Fruit fly (Drosophila melanogaster) whole organism, embryonic: ENCODE results near the gene CG11634.

ENCODE experiments used
- CG11560 ChIP-seq: fragments of 200-800 bp; sonication (Bioruptor generic); IDR thresholded peaks from 3 replicates; pipeline ENCODE4 v1.3.6; 2022; ENCODE audit warnings: missing biosample characterization, missing genetic modification characterization
- CG43689 ChIP-seq: fragments of 200-800 bp; sonication (Bioruptor generic); IDR thresholded peaks from 2 replicates; pipeline ENCODE4 v1.3.6; 2022; ENCODE audit warnings: missing biosample characterization, missing genetic modification characterization
- Dll ChIP-seq: fragments of 200-800 bp; sonication (Bioruptor generic); IDR thresholded peaks from 4 replicates; pipeline ENCODE4 v1.3.6; 2022; ENCODE audit warnings: missing biosample characterization, missing genetic modification characterization; ENCODE audit not compliant: partially characterized antibody
- dmrt99B ChIP-seq: fragments of 200-800 bp; sonication (Bioruptor generic); optimal IDR thresholded peaks from 2 replicates; lab custom pipeline; 2018; ENCODE audit warnings: missing biosample characterization, mild to moderate bottlenecking, missing genetic modification characterization, moderate library complexity
- mam ChIP-seq: fragments of 200-800 bp; sonication (Bioruptor generic); optimal IDR thresholded peaks from 3 replicates; lab custom pipeline; 2016; ENCODE audit warnings: missing biosample characterization, missing genetic modification characterization
- trh ChIP-seq: fragments of 200-800 bp; sonication (Bioruptor generic); optimal IDR thresholded peaks from 2 replicates; lab custom pipeline; 2016; ENCODE audit warnings: missing biosample characterization, missing genetic modification characterization

DNA sequence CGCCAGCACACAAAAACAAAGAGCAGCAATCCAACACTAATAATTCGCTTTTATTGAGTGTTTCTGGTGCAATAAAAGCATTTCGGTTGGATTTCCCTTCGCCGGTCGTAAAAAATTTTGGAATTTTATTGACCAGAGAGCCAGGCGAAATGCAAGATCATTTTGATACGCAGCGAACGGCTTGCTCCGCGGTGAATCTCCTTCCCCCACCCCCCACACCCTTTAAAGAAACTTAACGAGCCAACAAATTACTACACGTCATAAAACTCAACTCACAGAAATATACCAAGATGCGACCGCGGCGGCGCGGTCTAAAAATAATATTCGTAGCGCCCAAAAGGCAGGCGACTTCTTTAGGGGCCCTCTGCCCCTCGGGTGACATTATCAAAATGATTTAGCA lies 20.1 kb upstream of the CG11634 start:
- TF ChIP-seq Dll (GFP tag; lab: Robert Waterston, UW) (no peak), dmrt99B (tag; lab: Kevin White, UChicago) (no peak), mam (no peak), CG43689 (GFP tag; lab: Robert Waterston, UW) (no peak), CG11560 (tag; lab: Robert Waterston, UW) (no peak), trh (GFP tag; lab: Kevin White, UChicago) (no peak)
